Fruit fly (Drosophila melanogaster) whole organism, embryonic: ENCODE data around the gene pnt.
A peak's percentile ranks its signal among the peaks of the same experiment; 100 is the strongest.

Experiments used
- Atf-2 ChIP-seq: fragments of 200-800 bp; sonication (Bioruptor generic); optimal IDR thresholded peaks from 2 replicates; lab custom pipeline; 2016; ENCODE audit warnings: missing biosample characterization, missing genetic modification characterization
- CG10209 ChIP-seq: fragments of 200-800 bp; sonication (Bioruptor generic); optimal IDR thresholded peaks from 3 replicates; lab custom pipeline; 2017; ENCODE audit warnings: missing biosample characterization, mild to moderate bottlenecking, missing genetic modification characterization, missing genetic modification reagents
- CG10366 ChIP-seq: fragments of 200-800 bp; sonication (Bioruptor generic); IDR thresholded peaks from 2 replicates; pipeline ENCODE4 v1.3.6; 2022; ENCODE audit warnings: missing biosample characterization, missing genetic modification characterization
- CG10565 ChIP-seq: fragments of 200-800 bp; sonication (Bioruptor generic); optimal IDR thresholded peaks from 3 replicates; lab custom pipeline; 2016; ENCODE audit warnings: missing biosample characterization, mild to moderate bottlenecking, missing genetic modification characterization
- CG10654 ChIP-seq: fragments of 200-800 bp; sonication (Bioruptor generic); optimal IDR thresholded peaks from 2 replicates; lab custom pipeline; 2016; ENCODE audit warnings: missing biosample characterization, missing genetic modification characterization
- CG12744 ChIP-seq: fragments of 200-800 bp; sonication (Bioruptor generic); optimal IDR thresholded peaks from 2 replicates; lab custom pipeline; 2016; ENCODE audit warnings: missing biosample characterization, missing genetic modification characterization
- CG16863 ChIP-seq: fragments of 200-800 bp; sonication (Bioruptor generic); optimal IDR thresholded peaks from 3 replicates; lab custom pipeline; 2016; ENCODE audit warnings: missing biosample characterization, missing genetic modification characterization
- CG2678 ChIP-seq: fragments of 200-800 bp; sonication (Bioruptor generic); optimal IDR thresholded peaks from 3 replicates; lab custom pipeline; 2019; ENCODE audit warnings: missing biosample characterization, mild to moderate bottlenecking, missing genetic modification characterization, moderate library complexity
- CG3281 ChIP-seq: fragments of 200-800 bp; sonication (Bioruptor generic); optimal IDR thresholded peaks from 3 replicates; lab custom pipeline; 2017; ENCODE audit warnings: missing biosample characterization, mild to moderate bottlenecking, missing genetic modification characterization
- CG4404 ChIP-seq: fragments of 200-800 bp; sonication (Bioruptor generic); IDR thresholded peaks from 2 replicates; pipeline ENCODE4 v1.3.6; 2022; ENCODE audit warnings: missing biosample characterization, missing genetic modification characterization
- CG5953 ChIP-seq: fragments of 200-800 bp; sonication (Bioruptor generic); IDR thresholded peaks from 2 replicates; pipeline ENCODE4 v1.3.6; 2022; ENCODE audit warnings: missing biosample characterization, missing genetic modification characterization
- CG6272 ChIP-seq: fragments of 200-800 bp; sonication (Bioruptor generic); IDR thresholded peaks from 2 replicates; pipeline ENCODE4 v1.3.6; 2022; ENCODE audit warnings: missing biosample characterization, missing genetic modification characterization
- CG6765 ChIP-seq: fragments of 200-800 bp; sonication (Bioruptor generic); optimal IDR thresholded peaks from 3 replicates; lab custom pipeline; 2017; ENCODE audit warnings: missing biosample characterization, mild to moderate bottlenecking, missing genetic modification characterization
- CG7963 ChIP-seq: fragments of 200-800 bp; sonication (Bioruptor generic); IDR thresholded peaks from 3 replicates; pipeline ENCODE4 v1.3.6; 2022; ENCODE audit warnings: missing biosample characterization, missing genetic modification characterization; ENCODE audit not compliant: partially characterized antibody
- CG8290 ChIP-seq, 3 experiments: fragments of 200-800 bp; sonication (Bioruptor generic); optimal IDR thresholded peaks; 2 replicates each; lab custom pipeline; 2016 to 2019; ENCODE audit warnings: missing biosample characterization in 3 of 3, missing genetic modification characterization in 3 of 3, mild to moderate bottlenecking in 2 of 3, moderate library complexity in 1 of 3
- CG8359 ChIP-seq: fragments of 200-800 bp; sonication (Bioruptor generic); optimal IDR thresholded peaks from 2 replicates; lab custom pipeline; 2017; ENCODE audit warnings: missing biosample characterization, mild to moderate bottlenecking, missing genetic modification characterization, borderline replicate concordance
- CG9932 ChIP-seq: fragments of 200-800 bp; sonication (Bioruptor generic); IDR thresholded peaks from 2 replicates; pipeline ENCODE4 v1.3.6; 2022; ENCODE audit warnings: missing biosample characterization, missing genetic modification characterization
- D ChIP-seq, 2 experiments: fragments of 200-800 bp in 1 of 2; fragments of >200 bp in 1 of 2; sonication (Bioruptor generic) in 1 of 2; optimal IDR thresholded peaks; 2 replicates in 1 of 2; 3 replicates in 1 of 2; lab custom pipeline; 2017; ENCODE audit warnings: mild to moderate bottlenecking in 1 of 2, missing biosample characterization in 1 of 2, missing genetic modification characterization in 1 of 2, missing genetic modification reagents in 1 of 2
- Dip3 ChIP-seq: fragments of 200-800 bp; sonication (Bioruptor generic); optimal IDR thresholded peaks from 3 replicates; lab custom pipeline; 2016; ENCODE audit warnings: missing biosample characterization, missing genetic modification characterization
- H15 ChIP-seq: fragments of 200-800 bp; sonication (Bioruptor generic); IDR thresholded peaks from 3 replicates; pipeline ENCODE4 v1.3.6; 2022; ENCODE audit warnings: missing biosample characterization, missing genetic modification characterization
- Hey ChIP-seq: fragments of 200-800 bp; sonication (Bioruptor generic); optimal IDR thresholded peaks from 3 replicates; lab custom pipeline; 2018; ENCODE audit warnings: missing biosample characterization, mild to moderate bottlenecking, missing genetic modification characterization
- HmgD ChIP-seq: fragments of 200-800 bp; sonication (Bioruptor generic); optimal IDR thresholded peaks from 3 replicates; lab custom pipeline; 2016; ENCODE audit warnings: missing biosample characterization, missing genetic modification characterization
- HmgZ ChIP-seq: fragments of 200-800 bp; sonication (Bioruptor generic); optimal IDR thresholded peaks from 2 replicates; lab custom pipeline; 2018; ENCODE audit warnings: missing biosample characterization, mild to moderate bottlenecking, missing genetic modification characterization
- MBD-R2 ChIP-seq: fragments of 200-800 bp; sonication (Bioruptor generic); IDR thresholded peaks from 2 replicates; pipeline ENCODE4 v1.3.6; 2022; ENCODE audit warnings: missing biosample characterization, missing genetic modification characterization
- NK7.1 ChIP-seq: fragments of 200-800 bp; sonication (Bioruptor generic); optimal IDR thresholded peaks from 3 replicates; lab custom pipeline; 2016; ENCODE audit warnings: missing biosample characterization, missing genetic modification characterization
- Neu2 ChIP-seq: fragments of 200-800 bp; sonication (Bioruptor generic); optimal IDR thresholded peaks from 3 replicates; lab custom pipeline; 2016; ENCODE audit warnings: missing biosample characterization, missing genetic modification characterization, borderline replicate concordance
- Nf-YC ChIP-seq: fragments of 200-800 bp; optimal IDR thresholded peaks from 3 replicates; lab custom pipeline; 2019; ENCODE audit warnings: missing biosample characterization, mild to moderate bottlenecking, missing genetic modification characterization, moderate library complexity
- NfI ChIP-seq: fragments of 200-800 bp; sonication (Bioruptor generic); optimal IDR thresholded peaks from 3 replicates; lab custom pipeline; 2018; ENCODE audit warnings: missing biosample characterization, mild to moderate bottlenecking, missing genetic modification characterization, moderate library complexity
- YL-1 ChIP-seq: fragments of 200-800 bp; sonication (Bioruptor generic); optimal IDR thresholded peaks from 3 replicates; lab custom pipeline; 2017; ENCODE audit warnings: missing biosample characterization, mild to moderate bottlenecking, missing genetic modification characterization
- bigmax ChIP-seq: fragments of 200-800 bp; sonication (Bioruptor generic); optimal IDR thresholded peaks from 2 replicates; lab custom pipeline; 2018; ENCODE audit warnings: missing biosample characterization, mild to moderate bottlenecking, missing genetic modification characterization
- bsh ChIP-seq, 2 experiments: fragments of 200-800 bp; sonication (Bioruptor generic); optimal IDR thresholded peaks; 2 replicates each; lab custom pipeline; 2017 to 2018; ENCODE audit warnings: mild to moderate bottlenecking in 2 of 2, missing biosample characterization in 2 of 2, missing genetic modification characterization in 2 of 2, moderate library complexity in 1 of 2
- cg ChIP-seq: fragments of 200-800 bp; sonication (Bioruptor generic); optimal IDR thresholded peaks from 3 replicates; lab custom pipeline; 2019; ENCODE audit warnings: missing biosample characterization, mild to moderate bottlenecking, missing genetic modification characterization, moderate library complexity
- disco-r ChIP-seq: fragments of 200-800 bp; sonication (Bioruptor generic); optimal IDR thresholded peaks from 2 replicates; lab custom pipeline; 2016; ENCODE audit warnings: missing biosample characterization, missing genetic modification characterization
- ems ChIP-seq: fragments of 200-800 bp; sonication (Bioruptor generic); optimal IDR thresholded peaks from 3 replicates; lab custom pipeline; 2016; ENCODE audit warnings: missing biosample characterization, missing genetic modification characterization
- fd64A ChIP-seq: fragments of 200-800 bp; sonication (Bioruptor generic); optimal IDR thresholded peaks from 3 replicates; lab custom pipeline; 2018; ENCODE audit warnings: missing biosample characterization, mild to moderate bottlenecking, missing genetic modification characterization
- fru ChIP-seq: fragments of >200 bp; optimal IDR thresholded peaks from 2 replicates; lab custom pipeline; 2017
- gem ChIP-seq: fragments of 200-800 bp; sonication (Bioruptor generic); optimal IDR thresholded peaks from 2 replicates; lab custom pipeline; 2019; ENCODE audit warnings: missing biosample characterization, mild to moderate bottlenecking, missing genetic modification characterization, moderate library complexity
- hkb ChIP-seq, 2 experiments: fragments of 200-800 bp in 1 of 2; fragments of >200 bp in 1 of 2; sonication (Bioruptor generic) in 1 of 2; IDR thresholded peaks in 1 of 2; optimal IDR thresholded peaks in 1 of 2; 2 replicates each; pipeline versions ENCODE4 v1.3.6 to Lab custom; 2017 to 2022; ENCODE audit warnings: missing biosample characterization in 1 of 2, missing genetic modification characterization in 1 of 2
- jigr1 ChIP-seq: fragments of 200-800 bp; sonication (Bioruptor generic); IDR thresholded peaks from 3 replicates; pipeline ENCODE4 v1.3.6; 2022; ENCODE audit warnings: missing biosample characterization, missing genetic modification characterization
- luna ChIP-seq: fragments of 200-800 bp; sonication (Bioruptor generic); optimal IDR thresholded peaks from 2 replicates; lab custom pipeline; 2016; ENCODE audit warnings: missing biosample characterization, missing genetic modification characterization
- maf-S ChIP-seq: fragments of 200-800 bp; sonication (Bioruptor generic); optimal IDR thresholded peaks from 2 replicates; lab custom pipeline; 2016; ENCODE audit warnings: missing biosample characterization, missing genetic modification characterization
- pan ChIP-seq, 4 experiments: fragments of >200 bp in 3 of 4; fragments of 200-800 bp in 1 of 4; sonication (Bioruptor generic) in 1 of 4; optimal IDR thresholded peaks in 3 of 4; IDR thresholded peaks in 1 of 4; 2 replicates each; pipeline versions ENCODE4 v1.3.6 to Lab custom; 2017 to 2022; ENCODE audit warnings: missing biosample characterization in 2 of 4, missing genetic modification characterization in 2 of 4, mixed read lengths in 1 of 4
- pita ChIP-seq: fragments of 200-800 bp; sonication (Bioruptor generic); optimal IDR thresholded peaks from 2 replicates; lab custom pipeline; 2017; ENCODE audit warnings: missing biosample characterization, mild to moderate bottlenecking, missing genetic modification characterization
- sc ChIP-seq, 3 experiments: fragments of >200 bp in 2 of 3; fragments of 200-800 bp in 1 of 3; sonication (Bioruptor generic) in 1 of 3; optimal IDR thresholded peaks; 2 replicates in 2 of 3; 3 replicates in 1 of 3; lab custom pipeline; 2017; ENCODE audit warnings: mild to moderate bottlenecking in 1 of 3, missing biosample characterization in 1 of 3, missing genetic modification characterization in 1 of 3, missing genetic modification reagents in 1 of 3
- shn ChIP-seq: fragments of 200-800 bp; sonication (Bioruptor generic); optimal IDR thresholded peaks from 3 replicates; lab custom pipeline; 2016; ENCODE audit warnings: missing biosample characterization, missing genetic modification characterization
- toy ChIP-seq: fragments of 200-800 bp; sonication (Bioruptor generic); IDR thresholded peaks from 2 replicates; pipeline ENCODE4 v1.3.6; 2022; ENCODE audit warnings: missing biosample characterization, missing genetic modification characterization
- vnd ChIP-seq: fragments of 200-800 bp; sonication (Bioruptor generic); IDR thresholded peaks from 3 replicates; pipeline ENCODE4 v1.3.6; 2022; ENCODE audit warnings: missing biosample characterization, missing genetic modification characterization; ENCODE audit not compliant: partially characterized antibody
- wor ChIP-seq: fragments of 200-800 bp; sonication (Bioruptor generic); IDR thresholded peaks from 2 replicates; pipeline ENCODE4 v1.3.6; 2022; ENCODE audit warnings: missing biosample characterization, missing genetic modification characterization

The pnt gene

dm6 chr3R:23326292-23326691 lies 19.7 kb downstream of the pnt start (continued):
- no peak for TF ChIP-seq pan (optimal IDR thresholded peaks at IDR 0.05; lab: Kevin White, UChicago)
- peak in 1 of 2 experiments; percentile 81 for TF ChIP-seq pan (GFP tag; optimal IDR thresholded peaks at IDR 0.05 in 1 of 2, IDR thresholded peaks at IDR 0.05 in 1 of 2)
- no peak for TF ChIP-seq vnd (GFP tag; lab: Robert Waterston, UW)
- TF ChIP-seq shn (GFP tag; lab: Kevin White, UChicago) = peak; percentile 68
- TF ChIP-seq CG10209 = peak; percentile 83
- peak; percentile 51; the same call in 1 of the 2 replicates for TF ChIP-seq CG6272 (GFP tag; lab: Robert Waterston, UW)
- TF ChIP-seq D (optimal IDR thresholded peaks at IDR 0.05; lab: Kevin White, UChicago) = no peak
- TF ChIP-seq D (GFP tag; optimal IDR thresholded peaks at IDR 0.05; lab: Kevin White, UChicago) = peak; percentile 83
- TF ChIP-seq pita = no peak
- TF ChIP-seq hkb (optimal IDR thresholded peaks at IDR 0.05; lab: Kevin White, UChicago) = no peak
- TF ChIP-seq hkb (GFP tag; IDR thresholded peaks at IDR 0.05; lab: Robert Waterston, UW) = peak; percentile 82
- peak; percentile 60 for TF ChIP-seq CG9932 (GFP tag; lab: Robert Waterston, UW)
- TF ChIP-seq maf-S (GFP tag; lab: Kevin White, UChicago) = peak; percentile 78
- TF ChIP-seq Nf-YC (tag; lab: Kevin White, UChicago) = peak; percentile 34
- TF ChIP-seq jigr1 (GFP tag; lab: Robert Waterston, UW) = peak; percentile 66; the same call in 2 of the 3 replicates
- TF ChIP-seq gem (tag; lab: Kevin White, UChicago) = peak; percentile 93
- peak; percentile 82 for TF ChIP-seq fd64A (GFP tag; lab: Kevin White, UChicago)
- TF ChIP-seq bigmax (GFP tag; lab: Kevin White, UChicago) = no peak
- peak; percentile 82 for TF ChIP-seq CG10366 (GFP tag; lab: Robert Waterston, UW)
- TF ChIP-seq HmgZ (tag; lab: Kevin White, UChicago) = peak; percentile 77
- peak; percentile 58 for TF ChIP-seq CG12744 (GFP tag; lab: Kevin White, UChicago)
- TF ChIP-seq CG10654 (GFP tag; lab: Kevin White, UChicago) = peak; percentile 78
- peak; percentile 37 for TF ChIP-seq HmgD (GFP tag; lab: Kevin White, UChicago)
- no peak for TF ChIP-seq Hey (tag; lab: Kevin White, UChicago)
- TF ChIP-seq CG6765 (GFP tag; lab: Kevin White, UChicago) = peak; percentile 41
- peak; percentile 81 for TF ChIP-seq H15 (GFP tag; lab: Robert Waterston, UW)
- peak; percentile 79 for TF ChIP-seq CG8359 (GFP tag; lab: Kevin White, UChicago)
- TF ChIP-seq cg (GFP tag; lab: Kevin White, UChicago) = no peak
- no peak for TF ChIP-seq CG7963
- peak; percentile 66; the same call in 1 of the 2 replicates for TF ChIP-seq toy (GFP tag; lab: Robert Waterston, UW)
- peak; percentile 58; the same call in 1 of the 2 replicates for TF ChIP-seq CG5953 (GFP tag; lab: Robert Waterston, UW)
- TF ChIP-seq MBD-R2 (GFP tag; lab: Robert Waterston, UW) = peak; percentile 45; the same call in 1 of the 2 replicates
- TF ChIP-seq YL-1 (GFP tag; lab: Kevin White, UChicago) = peak; percentile 38
- no peak for TF ChIP-seq fru
- peak; percentile 72 for TF ChIP-seq CG3281 (GFP tag; lab: Kevin White, UChicago)
- TF ChIP-seq NK7.1 = peak; percentile 72
- TF ChIP-seq NfI (GFP tag; lab: Kevin White, UChicago) = peak; percentile 86
- TF ChIP-seq CG8290 (GFP tag; optimal IDR thresholded peaks at IDR 0.05; lab: Kevin White, UChicago) = peak; percentile 78
- peak; percentile 13 to 96 for TF ChIP-seq CG8290 (tag; optimal IDR thresholded peaks at IDR 0.05; lab: Kevin White, UChicago)
- peak; percentile 71 for TF ChIP-seq ems
- TF ChIP-seq Atf-2 = peak; percentile 85
- TF ChIP-seq sc (optimal IDR thresholded peaks at IDR 0.05; lab: Kevin White, UChicago) = no peak
- TF ChIP-seq sc (GFP tag; optimal IDR thresholded peaks at IDR 0.05; lab: Kevin White, UChicago) = peak; percentile 86
- peak; percentile 20 for TF ChIP-seq luna (GFP tag; lab: Kevin White, UChicago)
- peak; percentile 68 for TF ChIP-seq Dip3 (GFP tag; lab: Kevin White, UChicago)
- peak; percentile 92 to 95 for TF ChIP-seq bsh (GFP tag; optimal IDR thresholded peaks at IDR 0.05; lab: Kevin White, UChicago)
- TF ChIP-seq wor (GFP tag; lab: Robert Waterston, UW) = peak; percentile 56; the same call in 1 of the 2 replicates
- peak; percentile 67 for TF ChIP-seq CG4404 (GFP tag; lab: Robert Waterston, UW)
- peak; percentile 83 for TF ChIP-seq CG16863 (GFP tag; lab: Kevin White, UChicago)
- TF ChIP-seq CG10565 (GFP tag; lab: Kevin White, UChicago) = peak; percentile 35
- peak; percentile 78 for TF ChIP-seq disco-r (GFP tag; lab: Kevin White, UChicago)
- peak; percentile 10 for TF ChIP-seq Neu2 (GFP tag; lab: Kevin White, UChicago)
- peak; percentile 86 for TF ChIP-seq CG2678
